Worm (Caenorhabditis elegans): ENCODE measurements around the gene C50F4.1.

The C50F4.1 gene

DNA sequence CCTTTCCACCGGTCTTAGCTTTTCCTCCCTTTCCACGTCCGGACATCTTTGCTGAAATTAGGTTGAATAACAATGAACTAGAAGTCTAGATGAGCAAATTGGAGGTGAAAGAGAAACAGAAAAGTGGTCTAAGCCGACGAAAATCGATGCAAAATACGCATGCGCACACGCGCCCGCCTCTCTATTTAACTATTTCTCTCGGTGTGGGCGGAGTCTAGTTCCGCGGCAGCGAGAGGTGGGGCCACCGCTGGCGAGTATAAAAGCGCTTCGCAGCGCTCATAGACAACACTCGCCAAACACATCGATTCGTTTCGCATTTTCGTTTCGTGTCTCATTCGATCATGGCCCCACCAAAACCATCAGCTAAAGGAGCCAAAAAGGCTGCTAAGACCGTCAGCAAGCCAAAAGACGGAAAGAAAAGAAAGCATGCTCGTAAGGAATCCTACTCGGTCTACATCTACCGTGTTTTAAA lies 18.7 kb downstream of the C50F4.1 start, which contains the start of the genes his-35 and his-41:
TSS of gene his-35 (minus strand) at position 51 of the 472 bp plus-strand sequence.
TSS of gene his-41 (plus strand) at position 299 of the 472 bp plus-strand sequence.
- TF ChIP-seq nhr-28 (tag; optimal IDR thresholded peaks at IDR 0.05) (no peak), fkh-10 (GFP tag; optimal IDR thresholded peaks at IDR 0.05) (no peak), mml-1 (tag; optimal IDR thresholded peaks at IDR 0.05) (no peak), ztf-4 (tag; optimal IDR thresholded peaks at IDR 0.05) (no peak), elt-1 (tag; optimal IDR thresholded peaks at IDR 0.05) (no peak), nhr-76 (tag; optimal IDR thresholded peaks at IDR 0.05) (no peak), R02D3.7 (tag; optimal IDR thresholded peaks at IDR 0.05) (no peak), elt-3 (tag; optimal IDR thresholded peaks at IDR 0.05) (no peak), ceh-9 (tag; optimal IDR thresholded peaks at IDR 0.05) (no peak), daf-12 (tag; optimal IDR thresholded peaks at IDR 0.05) (no peak), eor-1 (tag; optimal IDR thresholded peaks at IDR 0.05) (no peak), ama-1 (optimal IDR thresholded peaks at IDR 0.05) (peak; percentile 85), nhr-237 (tag; optimal IDR thresholded peaks at IDR 0.05) (no peak), hmg-11 (tag; optimal IDR thresholded peaks at IDR 0.05) (no peak), skn-1 (tag; optimal IDR thresholded peaks at IDR 0.05) (no peak), nhr-25 (tag; optimal IDR thresholded peaks at IDR 0.05) (peak; percentile 77), snpc-4 (tag; optimal IDR thresholded peaks at IDR 0.05) (peak; percentile 24), ceh-82 (tag; optimal IDR thresholded peaks at IDR 0.05) (no peak), nhr-12 (tag; optimal IDR thresholded peaks at IDR 0.05) (no peak), lsy-12 (tag; optimal IDR thresholded peaks at IDR 0.05) (peak; percentile 3), nhr-11 (tag; optimal IDR thresholded peaks at IDR 0.05) (no peak), zag-1 (tag; optimal IDR thresholded peaks at IDR 0.05) (no peak), mdl-1 (tag; optimal IDR thresholded peaks at IDR 0.05) (no peak), lin-15B (tag; optimal IDR thresholded peaks at IDR 0.05) (peak; percentile 37), elt-2 (tag; optimal IDR thresholded peaks at IDR 0.05) (no peak), egl-5 (tag; optimal IDR thresholded peaks at IDR 0.05) (no peak), lin-39 (tag; optimal IDR thresholded peaks at IDR 0.05) (peak; percentile 57), ceh-28 (tag; optimal IDR thresholded peaks at IDR 0.05) (peak; percentile 7), ztf-11 (tag; optimal IDR thresholded peaks at IDR 0.05) (no peak), aly-2 (tag; optimal IDR thresholded peaks at IDR 0.05) (no peak), nhr-67 (tag; optimal IDR thresholded peaks at IDR 0.05) (no peak), jun-1 (tag; optimal IDR thresholded peaks at IDR 0.05) (peak; percentile 41), nhr-77 (tag; optimal IDR thresholded peaks at IDR 0.05) (no peak), nfya-1 (tag; optimal IDR thresholded peaks at IDR 0.05; ENCODE audit: insufficient read depth) (peak; percentile 69), pha-4 (tag; optimal IDR thresholded peaks at IDR 0.05) (peak; percentile 34), tbx-2 (tag; optimal IDR thresholded peaks at IDR 0.05) (peak; percentile 16), unc-62 (GFP tag; optimal IDR thresholded peaks at IDR 0.05) (no peak), ZK546.5 (tag; optimal IDR thresholded peaks at IDR 0.05) (no peak), ceh-16 (tag; optimal IDR thresholded peaks at IDR 0.05) (no peak), unc-39 (tag; optimal IDR thresholded peaks at IDR 0.05) (no peak), nhr-43 (tag; optimal IDR thresholded peaks at IDR 0.05; ENCODE audit: poor library complexity, severe bottlenecking) (peak; percentile 15), fos-1 (tag; optimal IDR thresholded peaks at IDR 0.05) (no peak)

DNA sequence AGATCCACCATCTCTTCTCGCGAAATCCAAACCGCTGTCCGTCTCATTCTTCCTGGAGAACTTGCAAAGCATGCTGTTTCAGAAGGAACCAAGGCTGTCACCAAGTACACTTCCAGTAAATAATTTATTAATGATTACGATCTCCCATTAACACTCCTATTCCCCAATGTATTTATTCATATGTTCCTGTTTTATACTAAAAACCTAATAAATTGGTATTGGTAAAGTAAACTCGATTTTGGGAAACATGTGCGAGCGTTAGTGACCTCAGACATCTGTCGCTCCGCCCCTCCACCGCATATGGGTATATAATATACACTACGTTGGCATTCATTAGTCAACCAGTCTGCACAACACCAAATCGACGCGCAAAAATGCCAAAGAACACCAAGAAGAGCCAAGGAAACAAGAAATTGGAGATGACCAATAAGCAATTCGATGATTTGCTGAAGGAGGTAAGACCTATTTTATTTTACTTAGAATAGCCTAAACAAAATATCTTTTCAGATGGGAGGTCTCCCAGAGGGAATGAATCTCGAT lies 19.5 kb downstream of the C50F4.1 start, which contains the start of gene C50F4.6:
TSS of gene C50F4.6 (plus strand) at position 51 of the 540 bp plus-strand sequence.
- TF ChIP-seq unc-62 (GFP tag; optimal IDR thresholded peaks at IDR 0.05) (no peak), ama-1 (optimal IDR thresholded peaks at IDR 0.05) (peak; percentile 48)

DNA sequence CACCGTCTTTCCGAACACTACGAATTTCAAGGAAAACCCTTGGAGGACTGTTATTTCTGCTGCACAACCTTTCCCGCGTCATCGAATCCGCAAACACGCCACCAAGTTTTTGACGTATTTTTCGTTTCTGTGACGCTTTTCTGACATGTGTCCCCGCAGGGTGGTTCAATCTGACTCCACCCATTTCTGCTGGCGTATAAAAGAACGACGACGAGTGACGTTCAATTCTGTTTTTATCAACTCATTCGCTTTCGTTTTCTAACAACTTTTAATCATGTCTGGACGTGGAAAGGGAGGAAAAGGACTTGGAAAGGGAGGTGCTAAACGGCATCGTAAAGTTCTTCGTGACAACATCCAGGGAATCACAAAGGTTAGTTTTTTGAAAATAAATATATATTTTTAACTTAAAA lies 20.3 kb downstream of the C50F4.1 start, which contains the start of gene his-37:
TSS of gene his-37 (plus strand) at position 246 of the 410 bp plus-strand sequence.
- TF ChIP-seq ZK546.5 (tag; optimal IDR thresholded peaks at IDR 0.05) (peak; percentile 44), ztf-4 (tag; optimal IDR thresholded peaks at IDR 0.05) (peak; percentile 91), lsy-12 (tag; optimal IDR thresholded peaks at IDR 0.05) (peak; percentile 99), zag-1 (tag; optimal IDR thresholded peaks at IDR 0.05) (peak; percentile 86), nhr-28 (tag; optimal IDR thresholded peaks at IDR 0.05) (peak; percentile 71), ceh-28 (tag; optimal IDR thresholded peaks at IDR 0.05) (peak; percentile 92), nhr-77 (tag; optimal IDR thresholded peaks at IDR 0.05) (peak; percentile 92), jun-1 (tag; optimal IDR thresholded peaks at IDR 0.05) (peak; percentile 98), elt-2 (tag; optimal IDR thresholded peaks at IDR 0.05) (peak; percentile 94), nhr-67 (tag; optimal IDR thresholded peaks at IDR 0.05) (no peak), nhr-76 (tag; optimal IDR thresholded peaks at IDR 0.05) (peak; percentile 92), fkh-10 (GFP tag; optimal IDR thresholded peaks at IDR 0.05) (peak; percentile 99), nhr-12 (tag; optimal IDR thresholded peaks at IDR 0.05) (no peak), pqm-1 (tag; optimal IDR thresholded peaks at IDR 0.05) (peak; percentile 90), fos-1 (tag; optimal IDR thresholded peaks at IDR 0.05) (peak; percentile 95), nhr-25 (tag; optimal IDR thresholded peaks at IDR 0.05) (peak; percentile 100), pha-4 (tag; optimal IDR thresholded peaks at IDR 0.05) (peak; percentile 98), egl-27 (tag; optimal IDR thresholded peaks at IDR 0.05) (peak; percentile 90), skn-1 (tag; optimal IDR thresholded peaks at IDR 0.05) (peak; percentile 89), lin-39 (tag; optimal IDR thresholded peaks at IDR 0.05) (peak; percentile 97), eor-1 (tag; optimal IDR thresholded peaks at IDR 0.05) (peak; percentile 84 to 86), ama-1 (optimal IDR thresholded peaks at IDR 0.05) (peak; percentile 88), aly-2 (tag; optimal IDR thresholded peaks at IDR 0.05) (peak; percentile 64), lin-15B (tag; optimal IDR thresholded peaks at IDR 0.05) (peak; percentile 95), hmg-11 (tag; optimal IDR thresholded peaks at IDR 0.05) (peak; percentile 91), ztf-11 (tag; optimal IDR thresholded peaks at IDR 0.05) (peak; percentile 40), ceh-9 (tag; optimal IDR thresholded peaks at IDR 0.05) (no peak), unc-62 (GFP tag; optimal IDR thresholded peaks at IDR 0.05) (peak; percentile 97), ceh-16 (tag; optimal IDR thresholded peaks at IDR 0.05) (peak; percentile 72), nhr-237 (tag; optimal IDR thresholded peaks at IDR 0.05) (no peak), elt-1 (tag; optimal IDR thresholded peaks at IDR 0.05) (peak; percentile 88), mdl-1 (tag; optimal IDR thresholded peaks at IDR 0.05) (peak; percentile 52), nhr-23 (tag; optimal IDR thresholded peaks at IDR 0.05) (peak; percentile 100)
